Worm (Caenorhabditis elegans): Measurements from ENCODE around the gene clec-190.
"Not testable (repeated sequence)": the region's sequence is repeated elsewhere in the genome, so short reads cannot be mapped to it uniquely, and the experiment has no call there.

The clec-190 gene

ce11 chrIV:15126021-15126420 lies at the start of gene clec-190:
Gene clec-190, minus strand, starts transcription at chrIV:15126121.
- TF ChIP-seq sem-2 (GFP tag; optimal IDR thresholded peaks at IDR 0.05) (no peak), ces-1 (GFP tag; optimal IDR thresholded peaks at IDR 0.05) (no peak)

DNA sequence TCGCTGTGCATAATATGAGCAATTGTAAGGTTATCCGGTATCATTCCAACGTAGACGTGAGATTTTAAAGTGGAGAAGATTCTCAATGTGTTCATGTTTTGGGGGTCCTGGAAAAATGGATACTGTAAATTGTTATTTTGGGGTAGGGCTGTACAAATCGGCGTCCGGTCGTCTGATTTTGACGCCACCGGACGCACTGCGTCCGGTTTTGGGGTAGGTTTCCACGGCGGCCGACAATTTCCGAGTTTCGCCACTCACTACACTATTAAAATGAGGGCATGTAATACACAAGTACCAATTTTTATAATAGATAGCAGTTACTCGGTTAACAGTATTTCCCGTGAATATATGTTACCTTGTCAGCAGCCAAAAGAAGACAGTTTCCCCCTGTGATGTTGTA lies 42.5 kb upstream of the clec-190 start:
- TF ChIP-seq cnd-1 (tag; optimal IDR thresholded peaks at IDR 0.05) (no peak), M03D4.4 (tag; optimal IDR thresholded peaks at IDR 0.05) (no peak), ztf-11 (tag; optimal IDR thresholded peaks at IDR 0.05) (no peak), zip-8 (tag; optimal IDR thresholded peaks at IDR 0.05) (no peak), hlh-1 (tag; optimal IDR thresholded peaks at IDR 0.05) (no peak), snpc-4 (tag; optimal IDR thresholded peaks at IDR 0.05) (no peak), nhr-28 (tag; optimal IDR thresholded peaks at IDR 0.05) (no peak), ham-2 (GFP tag; optimal IDR thresholded peaks at IDR 0.05) (no peak), unc-39 (tag; optimal IDR thresholded peaks at IDR 0.05) (no peak), ceh-83 (GFP tag; optimal IDR thresholded peaks at IDR 0.05) (no peak), pha-4 (tag; optimal IDR thresholded peaks at IDR 0.05) (no peak), mls-2 (tag; optimal IDR thresholded peaks at IDR 0.05) (no peak), lin-32 (GFP tag; optimal IDR thresholded peaks at IDR 0.05) (no peak), ceh-39 (tag; optimal IDR thresholded peaks at IDR 0.05) (no peak), ces-1 (GFP tag; optimal IDR thresholded peaks at IDR 0.05) (no peak)

DNA sequence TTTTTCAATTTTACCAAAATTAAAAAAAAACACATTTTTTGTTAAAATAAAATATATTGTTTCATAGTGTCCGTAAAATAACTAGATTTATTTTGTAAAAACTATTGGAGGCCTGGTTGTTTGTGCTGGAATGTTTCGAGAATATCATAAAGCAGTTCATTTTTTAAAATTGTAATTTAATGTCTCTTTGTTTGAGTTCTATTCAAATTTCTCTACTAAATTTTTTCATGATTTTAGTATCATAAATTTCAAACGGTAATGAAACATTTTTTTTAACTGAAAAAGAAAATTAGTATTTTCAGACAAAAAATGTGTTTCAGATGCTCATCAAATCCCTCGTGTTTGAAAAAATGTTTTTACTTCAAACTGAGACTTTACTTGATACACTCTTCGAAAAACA lies 39.7 kb upstream of the clec-190 start:
- TF ChIP-seq zip-8 (tag; optimal IDR thresholded peaks at IDR 0.05) (no peak), lin-13 (tag; optimal IDR thresholded peaks at IDR 0.05) (no peak)

- TF ChIP-seq snpc-4 (tag; optimal IDR thresholded peaks at IDR 0.05) = no peak
- TF ChIP-seq elt-1 (tag; optimal IDR thresholded peaks at IDR 0.05; ENCODE audit: borderline replicate concordance, insufficient read depth) = no peak
- TF ChIP-seq M03D4.4 (tag; optimal IDR thresholded peaks at IDR 0.05) = no peak
- no peak for TF ChIP-seq blmp-1 (tag; optimal IDR thresholded peaks at IDR 0.05)
- TF ChIP-seq mep-1 (tag; optimal IDR thresholded peaks at IDR 0.05) = no peak
- TF ChIP-seq ceh-83 (GFP tag; optimal IDR thresholded peaks at IDR 0.05) = no peak
- no peak for TF ChIP-seq tbx-8 (GFP tag; optimal IDR thresholded peaks at IDR 0.05)
- TF ChIP-seq nhr-2 (tag; optimal IDR thresholded peaks at IDR 0.05) = no peak
- TF ChIP-seq lin-32 (GFP tag; optimal IDR thresholded peaks at IDR 0.05) = no peak
- no peak for TF ChIP-seq lsy-2 (tag; optimal IDR thresholded peaks at IDR 0.05)
- no peak for TF ChIP-seq lin-13 (tag; optimal IDR thresholded peaks at IDR 0.05)
- TF ChIP-seq cnd-1 (tag; optimal IDR thresholded peaks at IDR 0.05) = no peak
- TF ChIP-seq unc-120 (tag; optimal IDR thresholded peaks at IDR 0.05; ENCODE audit: poor library complexity, severe bottlenecking) = no peak
- TF ChIP-seq sem-2 (GFP tag; optimal IDR thresholded peaks at IDR 0.05) = no peak
- TF ChIP-seq nhr-237 (tag; optimal IDR thresholded peaks at IDR 0.05) = no peak
- no peak for TF ChIP-seq mls-2 (tag; optimal IDR thresholded peaks at IDR 0.05)
- TF ChIP-seq ceh-43 (GFP tag; optimal IDR thresholded peaks at IDR 0.05) = no peak
- no peak for TF ChIP-seq unc-62 (GFP tag; optimal IDR thresholded peaks at IDR 0.05)
- TF ChIP-seq ham-2 (GFP tag; optimal IDR thresholded peaks at IDR 0.05) = no peak
- no peak for TF ChIP-seq nhr-12 (tag; optimal IDR thresholded peaks at IDR 0.05)
Measured at ce11 chrIV:15147104-15147503, 21.2 kb upstream of the clec-190 start, which contains the start of gene str-78. Gene str-78, minus strand, starts transcription at chrIV:15147204.

DNA sequence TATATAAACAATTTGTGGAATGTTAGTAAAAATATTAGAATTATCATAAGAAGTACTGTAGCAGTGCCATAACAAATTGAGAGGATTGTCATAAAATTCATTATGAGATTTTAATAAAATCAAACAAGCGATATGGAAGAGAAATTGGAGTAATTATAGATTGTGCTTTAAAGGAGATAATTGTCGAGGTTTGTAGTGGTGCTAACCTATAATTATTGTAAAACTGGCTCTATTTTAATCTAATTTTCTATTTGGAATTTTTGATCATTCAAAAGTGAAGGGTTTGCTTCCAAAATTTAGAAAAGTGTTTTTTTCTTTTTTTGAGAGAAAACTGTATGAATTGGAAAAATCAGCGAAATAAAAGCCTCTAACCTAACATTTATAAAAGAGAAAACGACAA lies 14.9 kb upstream of the clec-190 start, which contains the start of gene srg-51:
Gene srg-51, minus strand, starts transcription at position 101 of the 400 bp plus-strand sequence.
- no peak for TF ChIP-seq pha-4 (tag; optimal IDR thresholded peaks at IDR 0.05)
- TF ChIP-seq lin-32 (GFP tag; optimal IDR thresholded peaks at IDR 0.05) = no peak
- no peak for TF ChIP-seq mab-5 (tag; optimal IDR thresholded peaks at IDR 0.05)
- no peak for TF ChIP-seq nhr-76 (tag; optimal IDR thresholded peaks at IDR 0.05)

DNA sequence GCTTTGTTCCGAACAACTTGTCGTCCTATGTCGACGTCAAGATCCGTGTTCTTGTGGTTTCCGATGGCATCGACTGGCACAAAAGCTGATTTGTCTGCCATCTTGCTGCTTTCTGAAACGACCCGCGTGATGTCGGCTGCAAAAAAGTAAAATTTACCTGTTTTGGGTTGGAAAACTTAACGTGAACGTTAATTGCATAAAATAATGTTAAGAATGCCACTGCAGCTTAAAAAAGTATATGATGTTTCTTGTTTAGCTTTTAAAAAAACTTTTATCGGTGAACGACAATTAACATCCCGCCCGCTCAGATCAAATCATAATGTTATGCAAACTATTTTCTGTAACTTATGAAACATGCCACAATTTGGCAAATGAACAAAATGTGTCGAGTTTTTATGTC lies 8.0 kb upstream of the clec-190 start, which contains the start of gene M199.8:
Gene M199.8, minus strand, starts transcription at position 101 of the 400 bp plus-strand sequence.
- TF ChIP-seq pha-4 (tag; optimal IDR thresholded peaks at IDR 0.05); elt-1 (tag; optimal IDR thresholded peaks at IDR 0.05; ENCODE audit: borderline replicate concordance, insufficient read depth); nhr-2 (tag; optimal IDR thresholded peaks at IDR 0.05): not testable (repeated sequence)

Measured in whole organism, mixed stage, embryonic.